Worm (Caenorhabditis elegans): ENCODE measurements around the gene C31G12.3.
"Not testable (repeated sequence)": the region's sequence is repeated elsewhere in the genome, so short reads cannot be mapped to it uniquely, and the experiment has no call there.

- TF ChIP-seq lin-15B (tag; optimal IDR thresholded peaks at IDR 0.05); efl-1 (optimal IDR thresholded peaks at IDR 0.05); efl-1 (GFP tag; optimal IDR thresholded peaks at IDR 0.05 in 1 of 2); lsy-2 (tag; optimal IDR thresholded peaks at IDR 0.05); nhr-77 (tag; optimal IDR thresholded peaks at IDR 0.05); unc-62 (GFP tag; optimal IDR thresholded peaks at IDR 0.05); ama-1 (optimal IDR thresholded peaks at IDR 0.05); jun-1 (tag; optimal IDR thresholded peaks at IDR 0.05); irx-1 (tag; optimal IDR thresholded peaks at IDR 0.05); hlh-4 (tag; optimal IDR thresholded peaks at IDR 0.05); zag-1 (tag; optimal IDR thresholded peaks at IDR 0.05): not testable (repeated sequence)
These were observed 31.2 kb downstream of the C31G12.3 start, which contains the start of gene F16H6.8 for ce11 chrV:18216175-18216574.
